Fruit fly (Drosophila melanogaster) whole organism, embryonic: ENCODE results near the gene Cpr30F.

Source experiments
- B-H2 ChIP-seq: fragments of 200-800 bp; sonication (Bioruptor generic); optimal IDR thresholded peaks from 2 replicates; lab custom pipeline; 2018; ENCODE audit warnings: missing biosample characterization, mild to moderate bottlenecking, missing genetic modification characterization
- CG10147 ChIP-seq: fragments of 200-800 bp; sonication (Bioruptor generic); optimal IDR thresholded peaks from 2 replicates; lab custom pipeline; 2019; ENCODE audit warnings: missing biosample characterization, mild to moderate bottlenecking, missing genetic modification characterization, moderate library complexity
- CG10979 ChIP-seq: fragments of 200-800 bp; sonication (Bioruptor generic); optimal IDR thresholded peaks from 2 replicates; lab custom pipeline; 2018; ENCODE audit warnings: missing biosample characterization, mild to moderate bottlenecking, missing genetic modification characterization, moderate library complexity
- CG13424 ChIP-seq: fragments of 200-800 bp; sonication (Bioruptor generic); optimal IDR thresholded peaks from 2 replicates; lab custom pipeline; 2019; ENCODE audit warnings: missing biosample characterization, mild to moderate bottlenecking, missing genetic modification characterization, moderate library complexity
- CG2199 ChIP-seq: fragments of 200-800 bp; sonication (Bioruptor generic); IDR thresholded peaks from 3 replicates; pipeline ENCODE4 v1.3.6; 2022; ENCODE audit warnings: missing biosample characterization, missing genetic modification characterization
- CG2678 ChIP-seq: fragments of 200-800 bp; sonication (Bioruptor generic); optimal IDR thresholded peaks from 3 replicates; lab custom pipeline; 2019; ENCODE audit warnings: missing biosample characterization, mild to moderate bottlenecking, missing genetic modification characterization, moderate library complexity
- CG33557 ChIP-seq: fragments of 200-800 bp; sonication (Bioruptor generic); optimal IDR thresholded peaks from 2 replicates; lab custom pipeline; 2019; ENCODE audit warnings: missing biosample characterization, mild to moderate bottlenecking, missing genetic modification characterization, moderate library complexity
- CG3407 ChIP-seq: fragments of 200-800 bp; sonication (Bioruptor generic); optimal IDR thresholded peaks from 2 replicates; lab custom pipeline; 2018; ENCODE audit warnings: missing biosample characterization, mild to moderate bottlenecking, missing genetic modification characterization
- CG4707 ChIP-seq: fragments of 200-800 bp; sonication (Bioruptor generic); optimal IDR thresholded peaks from 2 replicates; lab custom pipeline; 2018; ENCODE audit warnings: missing biosample characterization, mild to moderate bottlenecking, missing genetic modification characterization, moderate library complexity
- CG4730 ChIP-seq: fragments of 200-800 bp; sonication (Bioruptor generic); IDR thresholded peaks from 2 replicates; pipeline ENCODE4 v1.3.6; 2022; ENCODE audit warnings: missing biosample characterization, missing genetic modification characterization
- CG7556 ChIP-seq: fragments of 200-800 bp; sonication (Bioruptor generic); optimal IDR thresholded peaks from 2 replicates; lab custom pipeline; 2017; ENCODE audit warnings: missing biosample characterization, mild to moderate bottlenecking, missing genetic modification characterization
- CG7745 ChIP-seq: fragments of 200-800 bp; sonication (Bioruptor generic); optimal IDR thresholded peaks from 2 replicates; lab custom pipeline; 2018; ENCODE audit warnings: missing biosample characterization, mild to moderate bottlenecking, missing genetic modification characterization, moderate library complexity
- CG7839 ChIP-seq: fragments of 200-800 bp; sonication (Bioruptor generic); optimal IDR thresholded peaks from 3 replicates; lab custom pipeline; 2018; ENCODE audit warnings: missing biosample characterization, mild to moderate bottlenecking, missing genetic modification characterization, moderate library complexity
- CHES-1-like ChIP-seq: fragments of 200-800 bp; sonication (Bioruptor generic); optimal IDR thresholded peaks from 2 replicates; lab custom pipeline; 2016; ENCODE audit warnings: missing biosample characterization, missing genetic modification characterization
- D19A ChIP-seq: fragments of 200-800 bp; optimal IDR thresholded peaks from 3 replicates; lab custom pipeline; 2019; ENCODE audit warnings: missing biosample characterization, mild to moderate bottlenecking, missing genetic modification characterization, moderate library complexity
- Doc2 ChIP-seq: fragments of 200-800 bp; sonication (Bioruptor generic); IDR thresholded peaks from 2 replicates; pipeline ENCODE4 v1.3.6; 2022; ENCODE audit warnings: missing biosample characterization, missing genetic modification characterization
- HLH3B ChIP-seq: fragments of 200-800 bp; sonication (Bioruptor generic); IDR thresholded peaks from 2 replicates; pipeline ENCODE4 v1.3.6; 2022; ENCODE audit warnings: missing biosample characterization, missing genetic modification characterization
- HmgZ ChIP-seq: fragments of 200-800 bp; sonication (Bioruptor generic); optimal IDR thresholded peaks from 2 replicates; lab custom pipeline; 2018; ENCODE audit warnings: missing biosample characterization, mild to moderate bottlenecking, missing genetic modification characterization
- Lim3 ChIP-seq: fragments of 200-800 bp; sonication (Bioruptor generic); IDR thresholded peaks from 2 replicates; pipeline ENCODE4 v1.3.6; 2022; ENCODE audit warnings: missing biosample characterization, missing genetic modification characterization
- Max ChIP-seq: fragments of 200-800 bp; sonication (Bioruptor generic); optimal IDR thresholded peaks from 2 replicates; lab custom pipeline; 2016; ENCODE audit warnings: missing biosample characterization, mild to moderate bottlenecking, missing genetic modification characterization
- Mrtf ChIP-seq: fragments of 200-800 bp; sonication (Bioruptor generic); IDR thresholded peaks from 3 replicates; pipeline ENCODE4 v1.3.6; 2022; ENCODE audit warnings: missing biosample characterization, missing genetic modification characterization
- Oaz ChIP-seq: fragments of 200-800 bp; sonication (Bioruptor generic); IDR thresholded peaks from 2 replicates; pipeline ENCODE4 v1.3.6; 2022; ENCODE audit warnings: missing biosample characterization, missing genetic modification characterization
- Oli ChIP-seq: fragments of 200-800 bp; sonication (Bioruptor generic); optimal IDR thresholded peaks from 2 replicates; lab custom pipeline; 2018; ENCODE audit warnings: missing biosample characterization, mild to moderate bottlenecking, missing genetic modification characterization, moderate library complexity
- Optix ChIP-seq: fragments of 200-800 bp; sonication (Bioruptor generic); IDR thresholded peaks from 3 replicates; pipeline ENCODE4 v1.3.6; 2022; ENCODE audit warnings: missing biosample characterization, missing genetic modification characterization
- Sox100B ChIP-seq: fragments of 200-800 bp; sonication (Bioruptor generic); optimal IDR thresholded peaks from 3 replicates; lab custom pipeline; 2018; ENCODE audit warnings: missing biosample characterization, mild to moderate bottlenecking, missing genetic modification characterization
- amos ChIP-seq: fragments of 200-800 bp; sonication (Bioruptor generic); IDR thresholded peaks from 2 replicates; pipeline ENCODE4 v1.3.6; 2022; ENCODE audit warnings: missing biosample characterization, missing genetic modification characterization; ENCODE audit not compliant: partially characterized antibody
- ase ChIP-seq: fragments of 200-800 bp; sonication (Bioruptor generic); IDR thresholded peaks from 3 replicates; pipeline ENCODE4 v1.3.6; 2022; ENCODE audit warnings: missing biosample characterization, missing genetic modification characterization
- bab2 ChIP-seq: fragments of 200-800 bp; sonication (Bioruptor generic); optimal IDR thresholded peaks from 2 replicates; lab custom pipeline; 2016; ENCODE audit warnings: missing biosample characterization, missing genetic modification characterization
- bbx ChIP-seq: fragments of 200-800 bp; sonication (Bioruptor generic); IDR thresholded peaks from 2 replicates; pipeline ENCODE4 v1.3.6; 2022; ENCODE audit warnings: missing biosample characterization, missing genetic modification characterization; ENCODE audit not compliant: partially characterized antibody
- chm ChIP-seq: fragments of 200-800 bp; sonication (Bioruptor generic); IDR thresholded peaks from 2 replicates; pipeline ENCODE4 v1.3.6; 2022; ENCODE audit warnings: missing biosample characterization, missing genetic modification characterization
- crol ChIP-seq: fragments of 200-800 bp; sonication (Bioruptor generic); IDR thresholded peaks from 2 replicates; pipeline ENCODE4 v1.3.6; 2022; ENCODE audit warnings: missing biosample characterization, missing genetic modification characterization
- dmrt99B ChIP-seq: fragments of 200-800 bp; sonication (Bioruptor generic); optimal IDR thresholded peaks from 2 replicates; lab custom pipeline; 2018; ENCODE audit warnings: missing biosample characterization, mild to moderate bottlenecking, missing genetic modification characterization, moderate library complexity
- eyg ChIP-seq: fragments of 200-800 bp; sonication (Bioruptor generic); optimal IDR thresholded peaks from 3 replicates; lab custom pipeline; 2016; ENCODE audit warnings: missing biosample characterization, missing genetic modification characterization
- gem ChIP-seq: fragments of 200-800 bp; sonication (Bioruptor generic); optimal IDR thresholded peaks from 2 replicates; lab custom pipeline; 2019; ENCODE audit warnings: missing biosample characterization, mild to moderate bottlenecking, missing genetic modification characterization, moderate library complexity
- gfzf ChIP-seq: fragments of 200-800 bp; sonication (Bioruptor generic); optimal IDR thresholded peaks from 2 replicates; lab custom pipeline; 2016; ENCODE audit warnings: missing biosample characterization, mild to moderate bottlenecking, missing genetic modification characterization, moderate library complexity
- grau ChIP-seq: fragments of 200-800 bp; optimal IDR thresholded peaks from 3 replicates; lab custom pipeline; 2019; ENCODE audit warnings: missing biosample characterization, mild to moderate bottlenecking, missing genetic modification characterization, moderate library complexity
- grn ChIP-seq: fragments of 200-800 bp; sonication (Bioruptor generic); optimal IDR thresholded peaks from 3 replicates; lab custom pipeline; 2017; ENCODE audit warnings: missing biosample characterization, missing genetic modification characterization
- h ChIP-seq: fragments of >200 bp; optimal IDR thresholded peaks from 2 replicates; lab custom pipeline; 2017
- hkb ChIP-seq, 2 experiments: fragments of 200-800 bp in 1 of 2; fragments of >200 bp in 1 of 2; sonication (Bioruptor generic) in 1 of 2; IDR thresholded peaks in 1 of 2; optimal IDR thresholded peaks in 1 of 2; 2 replicates each; pipeline versions ENCODE4 v1.3.6 to Lab custom; 2017 to 2022; ENCODE audit warnings: missing biosample characterization in 1 of 2, missing genetic modification characterization in 1 of 2
- insv ChIP-seq, 2 experiments: fragments of 200-800 bp; sonication (Bioruptor generic); optimal IDR thresholded peaks; 3 replicates each; lab custom pipeline; 2016 to 2018; ENCODE audit warnings: missing biosample characterization in 2 of 2, missing genetic modification characterization in 2 of 2
- nom ChIP-seq: fragments of 200-800 bp; sonication (Bioruptor generic); optimal IDR thresholded peaks from 2 replicates; lab custom pipeline; 2017; ENCODE audit warnings: missing biosample characterization, missing genetic modification characterization, mild to moderate bottlenecking, moderate library complexity, missing genetic modification reagents
- pita ChIP-seq: fragments of 200-800 bp; sonication (Bioruptor generic); optimal IDR thresholded peaks from 2 replicates; lab custom pipeline; 2017; ENCODE audit warnings: missing biosample characterization, mild to moderate bottlenecking, missing genetic modification characterization
- ranshi ChIP-seq: fragments of 200-800 bp; sonication (Bioruptor generic); IDR thresholded peaks from 2 replicates; pipeline ENCODE4 v1.3.6; 2022; ENCODE audit warnings: missing biosample characterization, missing genetic modification characterization
- seq ChIP-seq: fragments of 200-800 bp; sonication (Bioruptor generic); IDR thresholded peaks from 2 replicates; pipeline ENCODE4 v1.3.6; 2022; ENCODE audit warnings: missing biosample characterization, missing genetic modification characterization
- sima ChIP-seq: fragments of 200-800 bp; sonication (Bioruptor generic); optimal IDR thresholded peaks from 2 replicates; lab custom pipeline; 2016; ENCODE audit warnings: missing biosample characterization, missing genetic modification characterization
- sqz ChIP-seq: fragments of 200-800 bp; sonication (Bioruptor generic); optimal IDR thresholded peaks from 3 replicates; lab custom pipeline; 2018; ENCODE audit warnings: missing biosample characterization, mild to moderate bottlenecking, missing genetic modification characterization
- tin ChIP-seq: fragments of 200-800 bp; sonication (Bioruptor generic); optimal IDR thresholded peaks from 3 replicates; lab custom pipeline; 2016; ENCODE audit warnings: missing biosample characterization, missing genetic modification characterization
- z ChIP-seq: fragments of 200-800 bp; sonication (Bioruptor generic); IDR thresholded peaks from 3 replicates; pipeline ENCODE4 v1.3.6; 2022; ENCODE audit warnings: missing biosample characterization, missing genetic modification characterization

The Cpr30F gene

DNA sequence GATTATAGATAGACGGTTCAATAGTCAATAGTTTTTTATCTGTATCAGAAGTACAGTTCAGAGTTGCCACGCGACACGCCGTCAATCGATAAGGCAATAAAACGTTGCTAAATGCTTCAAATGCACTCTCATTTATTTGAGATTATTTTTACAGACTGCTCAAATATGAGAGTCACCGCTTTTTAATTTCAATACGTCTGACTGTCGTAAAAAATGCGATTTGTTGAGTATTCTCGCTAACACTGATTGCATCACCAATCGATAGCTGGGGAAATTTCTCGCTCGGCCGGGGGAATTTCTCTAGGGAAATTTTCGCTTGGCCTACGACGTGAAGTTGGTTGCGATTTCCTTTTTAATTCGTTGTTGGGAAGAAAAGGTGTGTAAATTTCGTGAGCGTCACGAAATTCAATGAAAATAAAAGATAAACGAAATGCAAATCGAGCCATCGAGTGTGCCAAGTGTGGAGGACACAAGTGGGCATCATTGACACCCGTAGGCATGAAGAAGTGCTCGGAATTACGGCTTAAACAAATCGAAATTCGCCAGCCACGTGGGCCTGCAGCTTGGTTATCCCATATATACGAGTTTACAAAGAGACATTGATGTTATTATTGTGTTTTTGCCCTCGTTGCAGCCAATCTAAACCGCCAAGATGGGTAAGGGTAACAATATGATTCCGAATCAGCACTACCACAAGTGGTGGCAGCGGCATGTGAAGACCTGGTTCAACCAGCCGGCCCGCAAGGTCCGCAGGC is 34.2 kb upstream of the Cpr30F start, which contains the start of the genes Dref and RpL13 (continued):
- TF ChIP-seq CG10979 (tag; lab: Kevin White, UChicago) (peak; percentile 75), hkb (optimal IDR thresholded peaks at IDR 0.05; lab: Kevin White, UChicago) (no peak), hkb (GFP tag; IDR thresholded peaks at IDR 0.05; lab: Robert Waterston, UW) (peak; percentile 89), CG2199 (GFP tag; lab: Robert Waterston, UW) (no peak), Doc2 (GFP tag; lab: Robert Waterston, UW) (no peak), CG33557 (peak; percentile 89)
- TF ChIP-seq, all 482 proteins: peak for 429

dm6 chr2L:9963603-9964042 is 30.7 kb upstream of the Cpr30F start, which contains the start of gene CG5850:
TSS of gene CG5850 (minus strand) at chr2L:9963949.
- TF ChIP-seq Sox100B (GFP tag; lab: Kevin White, UChicago), result peak; percentile 54
- peak; percentile 43 for TF ChIP-seq CG2678 (tag; lab: Kevin White, UChicago)
- no peak for TF ChIP-seq crol (GFP tag; lab: Robert Waterston, UW)
- TF ChIP-seq nom, result peak; percentile 21
- TF ChIP-seq pita (GFP tag; lab: Kevin White, UChicago), result no peak
- no peak for TF ChIP-seq chm (GFP tag; lab: Robert Waterston, UW)
- TF ChIP-seq D19A (tag; lab: Kevin White, UChicago), result peak; percentile 38
- TF ChIP-seq CG4707 (GFP tag; lab: Kevin White, UChicago), result no peak
- no peak for TF ChIP-seq Oli
- TF ChIP-seq CG10147, result peak; percentile 15
- no peak for TF ChIP-seq Max
- no peak for TF ChIP-seq B-H2 (GFP tag; lab: Kevin White, UChicago)
- TF ChIP-seq tin (GFP tag; lab: Kevin White, UChicago), result no peak
- peak; percentile 14 for TF ChIP-seq dmrt99B (tag; lab: Kevin White, UChicago)
- no peak for TF ChIP-seq CG3407 (GFP tag; lab: Kevin White, UChicago)
- TF ChIP-seq grn (GFP tag; lab: Kevin White, UChicago), result no peak
- TF ChIP-seq gem (tag; lab: Kevin White, UChicago), result peak; percentile 53
- TF ChIP-seq z, result no peak
- no peak for TF ChIP-seq eyg (GFP tag; lab: Kevin White, UChicago)
- no peak for TF ChIP-seq sima (GFP tag; lab: Kevin White, UChicago)
- TF ChIP-seq seq (GFP tag; lab: Robert Waterston, UW), result no peak
- no peak for TF ChIP-seq bbx
- peak; percentile 34 for TF ChIP-seq sqz (GFP tag; lab: Kevin White, UChicago)
- TF ChIP-seq CG7556, result no peak
- TF ChIP-seq Mrtf (GFP tag; lab: Robert Waterston, UW), result no peak
- no peak for TF ChIP-seq h
- TF ChIP-seq CG4730 (GFP tag; lab: Robert Waterston, UW), result no peak
- TF ChIP-seq gfzf (GFP tag; lab: Kevin White, UChicago), result peak; percentile 58
- no peak for TF ChIP-seq insv (GFP tag; optimal IDR thresholded peaks at IDR 0.05; lab: Kevin White, UChicago)
- TF ChIP-seq CG7839, result peak; percentile 35
- no peak for TF ChIP-seq HLH3B (GFP tag; lab: Robert Waterston, UW)
- no peak for TF ChIP-seq Lim3
- TF ChIP-seq HmgZ, result no peak
- no peak for TF ChIP-seq CHES-1-like (GFP tag; lab: Kevin White, UChicago)
- TF ChIP-seq Optix (GFP tag; lab: Robert Waterston, UW), result no peak
- TF ChIP-seq CG7745 (tag; lab: Kevin White, UChicago), result no peak
- TF ChIP-seq CG13424 (tag; lab: Kevin White, UChicago), result peak; percentile 28
- no peak for TF ChIP-seq amos
- TF ChIP-seq bab2 (GFP tag; lab: Kevin White, UChicago), result no peak
- TF ChIP-seq ase (GFP tag; lab: Robert Waterston, UW), result no peak
- TF ChIP-seq grau (tag; lab: Kevin White, UChicago), result peak; percentile 9
- TF ChIP-seq Oaz (GFP tag; lab: Robert Waterston, UW), result no peak
- TF ChIP-seq ranshi (GFP tag; lab: Robert Waterston, UW), result no peak
